Fruit fly (Drosophila melanogaster): ENCODE measurements around the gene Gagr.

The Gagr gene

DNA sequence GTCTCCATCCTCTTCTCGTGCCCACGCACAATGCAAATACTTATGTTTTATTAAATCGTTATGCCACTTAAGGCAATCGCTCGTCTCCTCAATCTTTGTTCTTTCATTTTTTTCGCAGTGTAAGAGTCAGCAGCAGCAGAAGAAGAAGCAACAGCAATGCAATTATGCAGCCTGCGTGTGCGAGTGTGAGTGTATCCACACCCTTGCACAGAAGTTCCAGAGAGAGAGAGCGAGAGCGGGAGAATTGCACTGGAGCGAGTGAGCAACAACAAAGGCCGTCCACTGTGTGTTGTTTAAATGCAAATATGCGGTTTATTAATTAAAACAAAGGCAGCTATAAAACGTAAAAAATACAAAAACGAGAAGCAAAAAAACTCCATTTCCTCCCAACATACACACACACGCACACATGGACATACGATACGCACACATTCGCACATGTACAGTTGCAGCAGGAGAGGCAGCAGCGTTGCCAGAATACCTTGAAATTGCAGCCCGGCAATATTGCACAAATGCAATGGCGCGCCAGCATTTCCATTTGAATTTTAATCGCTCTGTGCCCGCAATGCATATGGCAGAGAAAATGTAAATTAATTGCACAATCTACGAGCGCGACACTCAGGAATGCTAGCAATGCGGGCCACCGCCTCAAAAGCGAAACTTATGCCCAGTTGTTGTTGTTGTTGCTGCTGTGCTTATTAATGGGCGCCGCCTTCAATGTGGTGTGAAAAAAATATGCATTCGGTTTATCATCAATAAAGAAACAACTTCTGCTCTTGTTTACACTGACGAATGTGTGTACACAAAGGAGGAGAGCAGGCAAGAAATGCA lies 14.4 kb downstream of the Gagr start (continued):
- TF ChIP-seq tll (GFP tag; optimal IDR thresholded peaks at IDR 0.05), result peak in 1 of 2 experiments; percentile 21
- TF ChIP-seq Hr3 (GFP tag; optimal IDR thresholded peaks at IDR 0.05), result peak; percentile 9
- TF ChIP-seq CG1832 (GFP tag; optimal IDR thresholded peaks at IDR 0.05), result no peak
- TF ChIP-seq CG4360 (GFP tag; IDR thresholded peaks at IDR 0.05), result peak; percentile 89
- TF ChIP-seq CG12391 (tag; optimal IDR thresholded peaks at IDR 0.05), result peak; percentile 39
- no peak for TF ChIP-seq CG42726 (GFP tag; IDR thresholded peaks at IDR 0.05; ENCODE audit: partially characterized antibody)
- TF ChIP-seq CG8924 (tag; optimal IDR thresholded peaks at IDR 0.05), result peak; percentile 34
- TF ChIP-seq Opbp (GFP tag; IDR thresholded peaks at IDR 0.05; ENCODE audit: partially characterized antibody), result no peak
- no peak; the same call in 1 of the 2 replicates for TF ChIP-seq CG32767 (GFP tag; IDR thresholded peaks at IDR 0.05)
- no peak for TF ChIP-seq run (tag; optimal IDR thresholded peaks at IDR 0.05)
- no peak for TF ChIP-seq Oli (tag; optimal IDR thresholded peaks at IDR 0.05)
- TF ChIP-seq Elba2 (GFP tag; optimal IDR thresholded peaks at IDR 0.05), result no peak
- peak; percentile 17 for TF ChIP-seq tup (GFP tag; optimal IDR thresholded peaks at IDR 0.05)
- no peak for TF ChIP-seq crp (GFP tag; optimal IDR thresholded peaks at IDR 0.05)
- TF ChIP-seq schlank (tag; optimal IDR thresholded peaks at IDR 0.05), result no peak
- TF ChIP-seq Fer1 (GFP tag; optimal IDR thresholded peaks at IDR 0.05), result no peak
- TF ChIP-seq ab (GFP tag; optimal IDR thresholded peaks at IDR 0.05), result no peak
- TF ChIP-seq CG11695 (GFP tag; IDR thresholded peaks at IDR 0.05), result no peak
- no peak for TF ChIP-seq tna (GFP tag; IDR thresholded peaks at IDR 0.05; ENCODE audit: partially characterized antibody)
- TF ChIP-seq CG2120 (GFP tag; optimal IDR thresholded peaks at IDR 0.05), result no peak
- TF ChIP-seq pnt (GFP tag; optimal IDR thresholded peaks at IDR 0.05), result peak; percentile 37
- no peak for TF ChIP-seq lab (GFP tag; optimal IDR thresholded peaks at IDR 0.05)
- TF ChIP-seq Usf (GFP tag; optimal IDR thresholded peaks at IDR 0.05), result no peak
- peak; percentile 78 for TF ChIP-seq CG7745 (tag; optimal IDR thresholded peaks at IDR 0.05)
- no peak for TF ChIP-seq CG2889 (GFP tag; IDR thresholded peaks at IDR 0.05)
- TF ChIP-seq CoRest (tag; optimal IDR thresholded peaks at IDR 0.05), result peak; percentile 10
- TF ChIP-seq D (optimal IDR thresholded peaks at IDR 0.05), result no peak
- TF ChIP-seq D (GFP tag; optimal IDR thresholded peaks at IDR 0.05), result peak; percentile 78
- TF ChIP-seq amos (GFP tag; IDR thresholded peaks at IDR 0.05; ENCODE audit: partially characterized antibody), result no peak
- no peak for TF ChIP-seq cas (GFP tag; IDR thresholded peaks at IDR 0.05)
- no peak for TF ChIP-seq wdn (GFP tag; IDR thresholded peaks at IDR 0.05)
- TF ChIP-seq CG10654 (GFP tag; optimal IDR thresholded peaks at IDR 0.05), result peak; percentile 24
- no peak for TF ChIP-seq pzg (GFP tag; optimal IDR thresholded peaks at IDR 0.05)
- TF ChIP-seq Hey (tag; optimal IDR thresholded peaks at IDR 0.05), result no peak
- peak; percentile 46 for TF ChIP-seq CG17359 (tag; optimal IDR thresholded peaks at IDR 0.05)
- no peak for TF ChIP-seq slou (GFP tag; optimal IDR thresholded peaks at IDR 0.05)
- no peak for TF ChIP-seq Atf6 (GFP tag; IDR thresholded peaks at IDR 0.05)
- TF ChIP-seq CG32532 (GFP tag; IDR thresholded peaks at IDR 0.05), result no peak
- TF ChIP-seq fru (optimal IDR thresholded peaks at IDR 0.05), result no peak
- no peak for TF ChIP-seq pan (optimal IDR thresholded peaks at IDR 0.05)
- TF ChIP-seq pan (GFP tag; optimal IDR thresholded peaks at IDR 0.05 in 1 of 2, IDR thresholded peaks at IDR 0.05 in 1 of 2), result no peak
- peak; percentile 4 for TF ChIP-seq CG7987 (GFP tag; optimal IDR thresholded peaks at IDR 0.05)
- TF ChIP-seq bcd (GFP tag; optimal IDR thresholded peaks at IDR 0.05), result peak; percentile 29
- TF ChIP-seq CG31365 (tag; optimal IDR thresholded peaks at IDR 0.05), result no peak
- no peak for TF ChIP-seq CG11247 (GFP tag; IDR thresholded peaks at IDR 0.05)
- no peak for TF ChIP-seq ttk (GFP tag; IDR thresholded peaks at IDR 0.05)
- TF ChIP-seq zfh1 (GFP tag; IDR thresholded peaks at IDR 0.05), result peak; percentile 75; the same call in 2 of the 3 replicates
- no peak for TF ChIP-seq tgo (GFP tag; IDR thresholded peaks at IDR 0.05)
- peak; percentile 91 for TF ChIP-seq ac (GFP tag; optimal IDR thresholded peaks at IDR 0.05)
- TF ChIP-seq E2f1 (GFP tag; IDR thresholded peaks at IDR 0.05), result no peak

All from whole organism, embryonic.